Worm (Caenorhabditis elegans) whole organism, L2 larva: ENCODE measurements around the gene C16C10.13.

ENCODE experiments used
- F13H6.1 ChIP-seq: sonication (generic microtip); optimal IDR thresholded peaks from 2 replicates; lab custom pipeline; 2016; ENCODE audit warnings: missing genetic modification characterization, missing compliant biosample characterization
- aly-2 ChIP-seq: fragments of 150-350 bp; optimal IDR thresholded peaks from 2 replicates; lab custom pipeline; 2014; ENCODE audit warnings: missing biosample characterization, missing genetic modification characterization
- blmp-1 ChIP-seq: sonication (generic microtip); optimal IDR thresholded peaks from 2 replicates; lab custom pipeline; 2017; ENCODE audit warnings: missing genetic modification characterization, mild to moderate bottlenecking, missing compliant biosample characterization, antibody characterized with exemption, moderate library complexity; ENCODE audit not compliant: insufficient read depth
- ceh-82 ChIP-seq: fragments of 150-350 bp; optimal IDR thresholded peaks from 2 replicates; lab custom pipeline; 2014; ENCODE audit warnings: missing biosample characterization, missing genetic modification characterization
- elt-3 ChIP-seq: sonication (generic microtip); optimal IDR thresholded peaks from 2 replicates; lab custom pipeline; 2017; ENCODE audit warnings: missing biosample characterization, missing genetic modification characterization
- lin-13 ChIP-seq: fragments of 150-350 bp; optimal IDR thresholded peaks from 2 replicates; lab custom pipeline; 2014; ENCODE audit warnings: missing biosample characterization, missing genetic modification reagents, missing genetic modification characterization
- mdl-1 ChIP-seq, 2 experiments: fragments of 150-350 bp in 1 of 2; sonication (generic microtip) in 1 of 2; optimal IDR thresholded peaks; 2 replicates each; lab custom pipeline; 2017; ENCODE audit warnings: missing biosample characterization in 2 of 2, missing genetic modification characterization in 2 of 2
- nhr-11 ChIP-seq: fragments of 150-350 bp; optimal IDR thresholded peaks from 2 replicates; lab custom pipeline; 2014; ENCODE audit warnings: missing biosample characterization, missing genetic modification characterization
- nhr-237 ChIP-seq: fragments of 150-350 bp; optimal IDR thresholded peaks from 2 replicates; lab custom pipeline; 2014; ENCODE audit warnings: missing biosample characterization, missing genetic modification characterization
- unc-39 ChIP-seq: fragments of 150-350 bp; optimal IDR thresholded peaks from 2 replicates; lab custom pipeline; 2014; ENCODE audit warnings: missing biosample characterization, missing genetic modification characterization
- zag-1 ChIP-seq: fragments of 150-350 bp; optimal IDR thresholded peaks from 2 replicates; lab custom pipeline; 2014; ENCODE audit warnings: missing biosample characterization, missing genetic modification characterization

- TF ChIP-seq lin-13 (GFP tag; lab: Kevin White, UChicago) (no peak), zag-1 (tag; lab: Kevin White, UChicago) (no peak), elt-3 (tag; lab: Kevin White, UChicago) (no peak), mdl-1 (tag; optimal IDR thresholded peaks at IDR 0.05; lab: Kevin White, UChicago) (no peak), nhr-237 (tag; lab: Kevin White, UChicago) (no peak), unc-39 (tag; lab: Kevin White, UChicago) (no peak), aly-2 (tag; lab: Kevin White, UChicago) (no peak), blmp-1 (tag; lab: Kevin White, UChicago) (no peak), F13H6.1 (no peak), nhr-11 (tag; lab: Kevin White, UChicago) (no peak), ceh-82 (tag; lab: Kevin White, UChicago) (no peak)
These were observed 42.2 kb upstream of the C16C10.13 start for ce11 chrIII:4134059-4134458.
